Fruit fly (Drosophila melanogaster) whole organism, embryonic: ENCODE results near the gene CG10467.

Experiments used
- Atf6 ChIP-seq: fragments of 200-800 bp; sonication (Bioruptor generic); IDR thresholded peaks from 2 replicates; pipeline ENCODE4 v1.3.6; 2022; ENCODE audit warnings: missing biosample characterization, missing genetic modification characterization
- BEAF-32 ChIP-seq: fragments of 200-800 bp; sonication (Bioruptor generic); optimal IDR thresholded peaks from 3 replicates; lab custom pipeline; 2017; ENCODE audit warnings: missing biosample characterization, missing genetic modification characterization, mild to moderate bottlenecking, moderate library complexity, missing genetic modification reagents
- CG11247 ChIP-seq: fragments of 200-800 bp; sonication (Bioruptor generic); IDR thresholded peaks from 2 replicates; pipeline ENCODE4 v1.3.6; 2022; ENCODE audit warnings: missing biosample characterization, missing genetic modification characterization
- CG13624 ChIP-seq: fragments of 200-800 bp; sonication (Bioruptor generic); optimal IDR thresholded peaks from 2 replicates; lab custom pipeline; 2016; ENCODE audit warnings: missing biosample characterization, missing genetic modification characterization
- CG13894 ChIP-seq: fragments of 200-800 bp; sonication (Bioruptor generic); optimal IDR thresholded peaks from 3 replicates; lab custom pipeline; 2018; ENCODE audit warnings: missing biosample characterization, mild to moderate bottlenecking, missing genetic modification characterization, moderate library complexity
- CG17568 ChIP-seq: fragments of 200-800 bp; sonication (Bioruptor generic); optimal IDR thresholded peaks from 2 replicates; lab custom pipeline; 2018; ENCODE audit warnings: missing biosample characterization, mild to moderate bottlenecking, missing genetic modification characterization, moderate library complexity
- CG18476 ChIP-seq: fragments of 200-800 bp; sonication (Bioruptor generic); optimal IDR thresholded peaks from 2 replicates; lab custom pipeline; 2016; ENCODE audit warnings: missing biosample characterization, mild to moderate bottlenecking, missing genetic modification characterization
- CG2875 ChIP-seq: fragments of 200-800 bp; sonication (Bioruptor generic); optimal IDR thresholded peaks from 2 replicates; lab custom pipeline; 2017; ENCODE audit warnings: missing biosample characterization, mild to moderate bottlenecking, missing genetic modification characterization, missing genetic modification reagents
- CG2889 ChIP-seq: fragments of 200-800 bp; sonication (Bioruptor generic); IDR thresholded peaks from 3 replicates; pipeline ENCODE4 v1.3.6; 2022; ENCODE audit warnings: missing biosample characterization, missing genetic modification characterization
- CG31388 ChIP-seq: fragments of 200-800 bp; sonication (Bioruptor generic); optimal IDR thresholded peaks from 2 replicates; lab custom pipeline; 2016; ENCODE audit warnings: missing biosample characterization, missing genetic modification characterization
- CG7372 ChIP-seq: fragments of 200-800 bp; sonication (Bioruptor generic); IDR thresholded peaks from 2 replicates; pipeline ENCODE4 v1.3.6; 2022; ENCODE audit warnings: missing biosample characterization, missing genetic modification characterization
- CG7556 ChIP-seq: fragments of 200-800 bp; sonication (Bioruptor generic); optimal IDR thresholded peaks from 2 replicates; lab custom pipeline; 2017; ENCODE audit warnings: missing biosample characterization, mild to moderate bottlenecking, missing genetic modification characterization
- CG7987 ChIP-seq: fragments of 200-800 bp; sonication (Bioruptor generic); optimal IDR thresholded peaks from 2 replicates; lab custom pipeline; 2018; ENCODE audit warnings: missing biosample characterization, mild to moderate bottlenecking, missing genetic modification characterization, moderate library complexity
- CG9797 ChIP-seq: fragments of 200-800 bp; sonication (Bioruptor generic); optimal IDR thresholded peaks from 3 replicates; lab custom pipeline; 2018; ENCODE audit warnings: missing biosample characterization, mild to moderate bottlenecking, missing genetic modification characterization
- D ChIP-seq, 2 experiments: fragments of 200-800 bp in 1 of 2; fragments of >200 bp in 1 of 2; sonication (Bioruptor generic) in 1 of 2; optimal IDR thresholded peaks; 2 replicates in 1 of 2; 3 replicates in 1 of 2; lab custom pipeline; 2017; ENCODE audit warnings: mild to moderate bottlenecking in 1 of 2, missing biosample characterization in 1 of 2, missing genetic modification characterization in 1 of 2, missing genetic modification reagents in 1 of 2
- Drgx ChIP-seq: fragments of 200-800 bp; sonication (Bioruptor generic); IDR thresholded peaks from 2 replicates; pipeline ENCODE4 v1.3.6; 2022; ENCODE audit warnings: missing biosample characterization, missing genetic modification characterization
- GATAe ChIP-seq: fragments of 200-800 bp; sonication (Bioruptor generic); conservative IDR thresholded peaks from 2 replicates; pipeline ENCODE4 v1.3.6; 2022; ENCODE audit warnings: missing biosample characterization, missing genetic modification characterization
- H2.0 ChIP-seq: fragments of 200-800 bp; sonication (Bioruptor generic); IDR thresholded peaks from 2 replicates; pipeline ENCODE4 v1.3.6; 2022; ENCODE audit warnings: missing biosample characterization, missing genetic modification characterization
- Hmr ChIP-seq: fragments of 200-800 bp; sonication (Bioruptor generic); optimal IDR thresholded peaks from 3 replicates; lab custom pipeline; 2017; ENCODE audit warnings: mild to moderate bottlenecking, missing biosample characterization, missing genetic modification reagents, missing genetic modification characterization
- Lhr ChIP-seq: fragments of 200-800 bp; sonication (Bioruptor generic); optimal IDR thresholded peaks from 3 replicates; lab custom pipeline; 2017; ENCODE audit warnings: mild to moderate bottlenecking, missing biosample characterization, missing genetic modification reagents, missing genetic modification characterization
- NK7.1 ChIP-seq: fragments of 200-800 bp; sonication (Bioruptor generic); optimal IDR thresholded peaks from 3 replicates; lab custom pipeline; 2016; ENCODE audit warnings: missing biosample characterization, missing genetic modification characterization
- Oli ChIP-seq: fragments of 200-800 bp; sonication (Bioruptor generic); optimal IDR thresholded peaks from 2 replicates; lab custom pipeline; 2018; ENCODE audit warnings: missing biosample characterization, mild to moderate bottlenecking, missing genetic modification characterization, moderate library complexity
- ac ChIP-seq: fragments of 200-800 bp; sonication (Bioruptor generic); optimal IDR thresholded peaks from 3 replicates; lab custom pipeline; 2017; ENCODE audit warnings: missing biosample characterization, mild to moderate bottlenecking, missing genetic modification characterization
- caup ChIP-seq: fragments of 200-800 bp; sonication (Bioruptor generic); optimal IDR thresholded peaks from 3 replicates; lab custom pipeline; 2017; ENCODE audit warnings: missing biosample characterization, mild to moderate bottlenecking, missing genetic modification characterization, moderate library complexity; ENCODE audit not compliant: severe bottlenecking
- emc ChIP-seq: fragments of 200-800 bp; sonication (Bioruptor generic); optimal IDR thresholded peaks from 2 replicates; lab custom pipeline; 2016; ENCODE audit warnings: missing biosample characterization, missing genetic modification characterization
- gfzf ChIP-seq: fragments of 200-800 bp; sonication (Bioruptor generic); optimal IDR thresholded peaks from 2 replicates; lab custom pipeline; 2016; ENCODE audit warnings: missing biosample characterization, mild to moderate bottlenecking, missing genetic modification characterization, moderate library complexity
- gsb ChIP-seq: fragments of 200-800 bp; sonication (Bioruptor generic); IDR thresholded peaks from 2 replicates; pipeline ENCODE4 v1.3.6; 2022; ENCODE audit warnings: missing biosample characterization, missing genetic modification characterization
- hbn ChIP-seq: fragments of 200-800 bp; sonication (Bioruptor generic); IDR thresholded peaks from 2 replicates; pipeline ENCODE4 v1.3.6; 2022; ENCODE audit warnings: missing biosample characterization, missing genetic modification characterization; ENCODE audit not compliant: partially characterized antibody
- insv ChIP-seq, 2 experiments: fragments of 200-800 bp; sonication (Bioruptor generic); optimal IDR thresholded peaks; 3 replicates each; lab custom pipeline; 2016 to 2018; ENCODE audit warnings: missing biosample characterization in 2 of 2, missing genetic modification characterization in 2 of 2
- jumu ChIP-seq: fragments of 200-800 bp; sonication (Bioruptor generic); optimal IDR thresholded peaks from 3 replicates; lab custom pipeline; 2016; ENCODE audit warnings: missing biosample characterization, missing genetic modification characterization
- kah ChIP-seq: fragments of 200-800 bp; sonication (Bioruptor generic); optimal IDR thresholded peaks from 2 replicates; lab custom pipeline; 2018; ENCODE audit warnings: missing biosample characterization, mild to moderate bottlenecking, missing genetic modification characterization
- kay ChIP-seq: fragments of 200-800 bp; sonication (Bioruptor generic); optimal IDR thresholded peaks from 2 replicates; lab custom pipeline; 2016; ENCODE audit warnings: missing biosample characterization, missing genetic modification characterization
- knrl ChIP-seq: fragments of 200-800 bp; sonication (Bioruptor generic); IDR thresholded peaks from 3 replicates; pipeline ENCODE4 v1.3.6; 2022; ENCODE audit warnings: missing biosample characterization, missing genetic modification characterization; ENCODE audit not compliant: partially characterized antibody
- lbe ChIP-seq: fragments of 200-800 bp; sonication (Bioruptor generic); optimal IDR thresholded peaks from 2 replicates; lab custom pipeline; 2016; ENCODE audit warnings: missing biosample characterization, mild to moderate bottlenecking, missing genetic modification characterization
- maf-S ChIP-seq: fragments of 200-800 bp; sonication (Bioruptor generic); optimal IDR thresholded peaks from 2 replicates; lab custom pipeline; 2016; ENCODE audit warnings: missing biosample characterization, missing genetic modification characterization
- mam ChIP-seq: fragments of 200-800 bp; sonication (Bioruptor generic); optimal IDR thresholded peaks from 3 replicates; lab custom pipeline; 2016; ENCODE audit warnings: missing biosample characterization, missing genetic modification characterization
- pnt ChIP-seq: fragments of 200-800 bp; sonication (Bioruptor generic); optimal IDR thresholded peaks from 3 replicates; lab custom pipeline; 2016; ENCODE audit warnings: missing biosample characterization, missing genetic modification characterization
- pzg ChIP-seq: fragments of 200-800 bp; sonication (Bioruptor generic); optimal IDR thresholded peaks from 3 replicates; lab custom pipeline; 2018; ENCODE audit warnings: missing biosample characterization, mild to moderate bottlenecking, missing genetic modification characterization, moderate library complexity
- sens ChIP-seq: fragments of 200-800 bp; sonication (Bioruptor generic); peaks from one replicate; lab custom pipeline; 2016; ENCODE audit warnings: missing biosample characterization, missing genetic modification characterization
- slou ChIP-seq: fragments of 200-800 bp; sonication (Bioruptor generic); optimal IDR thresholded peaks from 3 replicates; lab custom pipeline; 2016; ENCODE audit warnings: missing biosample characterization, missing genetic modification characterization
- sna ChIP-seq: fragments of 200-800 bp; sonication (Bioruptor generic); IDR thresholded peaks from 2 replicates; pipeline ENCODE4 v1.3.6; 2022; ENCODE audit warnings: missing biosample characterization, missing genetic modification characterization; ENCODE audit not compliant: partially characterized antibody
- sob ChIP-seq: fragments of 200-800 bp; sonication (Bioruptor generic); IDR thresholded peaks from 2 replicates; pipeline ENCODE4 v1.3.6; 2022; ENCODE audit warnings: missing biosample characterization, missing genetic modification characterization
- tio ChIP-seq: fragments of 200-800 bp; sonication (Bioruptor generic); optimal IDR thresholded peaks from 2 replicates; lab custom pipeline; 2017; ENCODE audit warnings: missing biosample characterization, missing genetic modification characterization, inconsistent platforms
- tll ChIP-seq, 2 experiments: fragments of 200-800 bp in 1 of 2; fragments of >200 bp in 1 of 2; sonication (Bioruptor generic) in 1 of 2; optimal IDR thresholded peaks; 2 replicates each; lab custom pipeline; 2017 to 2019; ENCODE audit warnings: missing biosample characterization in 2 of 2, missing genetic modification characterization in 2 of 2, mild to moderate bottlenecking in 1 of 2, moderate library complexity in 1 of 2
- tup ChIP-seq: fragments of 200-800 bp; sonication (Bioruptor generic); optimal IDR thresholded peaks from 2 replicates; lab custom pipeline; 2016; ENCODE audit warnings: missing biosample characterization, mild to moderate bottlenecking, missing genetic modification characterization, moderate library complexity
- twi ChIP-seq: fragments of 200-800 bp; optimal IDR thresholded peaks from 2 replicates; lab custom pipeline; 2019; ENCODE audit warnings: missing biosample characterization, mild to moderate bottlenecking, missing genetic modification characterization, moderate library complexity
- wdn ChIP-seq: fragments of 200-800 bp; sonication (Bioruptor generic); IDR thresholded peaks from 2 replicates; pipeline ENCODE4 v1.3.6; 2022; ENCODE audit warnings: missing biosample characterization, missing genetic modification characterization
- zf30C ChIP-seq: fragments of 200-800 bp; sonication (Bioruptor generic); optimal IDR thresholded peaks from 3 replicates; lab custom pipeline; 2018; ENCODE audit warnings: missing biosample characterization, mild to moderate bottlenecking, missing genetic modification characterization

CG10467 gene

DNA sequence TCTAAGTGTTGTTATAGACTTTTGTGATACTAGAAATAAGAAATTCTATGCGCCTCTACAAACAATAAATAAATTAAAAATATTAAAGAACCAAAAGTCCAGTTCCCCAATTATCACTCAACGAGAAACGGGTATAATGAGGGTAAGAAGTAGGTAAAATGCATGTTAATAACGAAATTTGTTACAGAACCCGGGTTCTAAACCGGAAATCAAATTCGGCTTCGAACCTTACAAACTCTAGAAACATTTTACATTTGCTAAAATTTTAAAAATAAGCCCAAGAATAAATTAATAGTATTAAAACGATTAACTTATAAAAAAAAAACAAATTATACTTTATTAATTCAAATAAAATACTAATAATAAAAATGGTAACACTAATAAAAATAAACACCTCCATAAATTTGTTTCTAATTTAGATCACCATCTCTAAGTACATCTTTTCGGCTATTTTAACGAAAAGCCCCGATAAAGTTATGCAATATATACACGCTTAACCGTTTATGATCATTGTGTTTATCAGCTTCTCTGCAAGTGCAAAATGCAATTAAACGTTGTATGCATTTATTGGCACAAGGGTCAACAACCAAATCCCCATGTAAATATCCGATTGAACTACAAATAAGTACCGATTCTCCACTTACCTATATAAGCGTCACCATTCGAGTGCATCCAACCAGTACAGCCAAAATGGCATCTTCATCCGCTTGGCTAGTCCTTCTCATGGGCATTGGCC is 22.9 kb downstream of the CG10467 start, which contains the start of gene CG6602 (continued):
- TF ChIP-seq Hmr (GFP tag; lab: Kevin White, UChicago) (peak; percentile 82), zf30C (no peak), hbn (no peak), Lhr (peak; percentile 41), CG11247 (peak; percentile 71), kah (GFP tag; lab: Kevin White, UChicago) (peak; percentile 26), CG2875 (GFP tag; lab: Kevin White, UChicago) (peak; percentile 52), wdn (GFP tag; lab: Robert Waterston, UW) (peak; percentile 9; the same call in 1 of the 2 replicates), CG13894 (tag; lab: Kevin White, UChicago) (peak; percentile 37), CG9797 (GFP tag; lab: Kevin White, UChicago) (no peak), maf-S (GFP tag; lab: Kevin White, UChicago) (peak; percentile 21), lbe (GFP tag; lab: Kevin White, UChicago) (peak; percentile 38), GATAe (GFP tag; lab: Robert Waterston, UW) (no peak), Atf6 (GFP tag; lab: Robert Waterston, UW) (peak; percentile 17; the same call in 1 of the 2 replicates), BEAF-32 (no peak), tll (GFP tag; optimal IDR thresholded peaks at IDR 0.05; lab: Kevin White, UChicago) (no peak), CG17568 (no peak), H2.0 (GFP tag; lab: Robert Waterston, UW) (peak; percentile 60), pzg (peak; percentile 10), tup (GFP tag; lab: Kevin White, UChicago) (no peak), kay (GFP tag; lab: Kevin White, UChicago) (no peak), sens (peak; percentile 90), gfzf (GFP tag; lab: Kevin White, UChicago) (no peak), ac (peak; percentile 45), Drgx (GFP tag; lab: Robert Waterston, UW) (no peak), CG7372 (peak; percentile 80), slou (GFP tag; lab: Kevin White, UChicago) (peak; percentile 61), CG2889 (GFP tag; lab: Robert Waterston, UW) (no peak), caup (GFP tag; lab: Kevin White, UChicago) (peak; percentile 89), knrl (GFP tag; lab: Robert Waterston, UW) (no peak), pnt (GFP tag; lab: Kevin White, UChicago) (no peak), tio (GFP tag; lab: Kevin White, UChicago) (peak; percentile 68), Oli (peak; percentile 37), gsb (GFP tag; lab: Robert Waterston, UW) (no peak; the same call in 1 of the 2 replicates), jumu (no peak), CG18476 (GFP tag; lab: Kevin White, UChicago) (peak; percentile 39), twi (tag; lab: Kevin White, UChicago) (no peak), CG7987 (GFP tag; lab: Kevin White, UChicago) (peak; percentile 91), sna (GFP tag; lab: Robert Waterston, UW) (no peak), CG13624 (GFP tag; lab: Kevin White, UChicago) (peak; percentile 14), sob (GFP tag; lab: Robert Waterston, UW) (peak; percentile 80), insv (GFP tag; optimal IDR thresholded peaks at IDR 0.05; lab: Kevin White, UChicago) (peak in 1 of 2 experiments; percentile 28), CG7556 (GFP tag; lab: Kevin White, UChicago) (no peak), D (optimal IDR thresholded peaks at IDR 0.05; lab: Kevin White, UChicago) (no peak), D (GFP tag; optimal IDR thresholded peaks at IDR 0.05; lab: Kevin White, UChicago) (peak; percentile 67), mam (GFP tag; lab: Kevin White, UChicago) (peak; percentile 52), emc (GFP tag; lab: Kevin White, UChicago) (peak; percentile 62), NK7.1 (GFP tag; lab: Kevin White, UChicago) (no peak), CG31388 (GFP tag; lab: Kevin White, UChicago) (no peak)
